Worm (Caenorhabditis elegans): Measurements from ENCODE around the gene csn-4.

DNA sequence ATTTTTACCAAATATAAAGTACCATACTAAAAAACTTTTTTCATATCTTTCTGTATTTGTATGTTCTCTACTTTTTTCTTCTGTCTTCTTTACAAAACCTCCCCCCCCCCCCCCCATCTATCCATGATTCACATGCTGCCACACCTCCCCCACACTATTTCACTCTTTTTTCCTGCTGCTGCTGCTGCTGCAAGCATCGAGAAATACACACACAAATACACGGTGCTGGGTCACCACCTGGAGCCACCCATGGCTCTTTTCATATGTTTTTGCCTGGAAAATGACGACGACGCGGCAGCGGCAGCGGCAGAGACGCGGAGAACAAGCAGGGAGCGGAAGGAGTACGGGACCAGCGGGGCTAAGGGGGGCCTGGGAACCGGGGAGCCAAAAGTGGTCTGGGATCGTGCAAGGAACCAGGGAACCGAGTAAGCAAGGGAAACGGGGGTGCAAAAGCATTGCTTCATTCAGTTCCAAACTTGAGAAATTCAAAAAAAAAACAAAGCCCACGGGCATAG lies 18.0 kb downstream of the csn-4 start:
- TF ChIP-seq ZK546.5 (tag; optimal IDR thresholded peaks at IDR 0.05), result no peak
- TF ChIP-seq lin-13 (GFP tag; optimal IDR thresholded peaks at IDR 0.05), result no peak
- TF ChIP-seq ama-1 (optimal IDR thresholded peaks at IDR 0.05), result no peak
- TF ChIP-seq hlh-30 (tag; optimal IDR thresholded peaks at IDR 0.05; ENCODE audit: insufficient read depth), result no peak
- TF ChIP-seq unc-39 (tag; optimal IDR thresholded peaks at IDR 0.05), result no peak
- TF ChIP-seq lin-39 (tag; optimal IDR thresholded peaks at IDR 0.05), result no peak
- no peak for TF ChIP-seq egl-43 (GFP tag; IDR thresholded peaks at IDR 0.05)
